Worm (Caenorhabditis elegans) whole organism, young adult: Measurements from ENCODE around the gene taf-11.3.

Experiments used
- C06A6.2 ChIP-seq: fragments of 200-800 bp; sonication (Bioruptor generic); conservative IDR thresholded peaks from 2 replicates; pipeline ENCODE4 v1.3.6; 2022; ENCODE audit warnings: missing genetic modification characterization, missing compliant biosample characterization
- F23B12.7 ChIP-seq: sonication (generic microtip); optimal IDR thresholded peaks from 2 replicates; lab custom pipeline; 2017; ENCODE audit warnings: missing genetic modification characterization, mild to moderate bottlenecking, missing compliant biosample characterization, antibody characterized with exemption, moderate library complexity; ENCODE audit not compliant: insufficient read depth
- Y79H2A.3 ChIP-seq: fragments of 200-800 bp; sonication (Bioruptor generic); conservative IDR thresholded peaks from 2 replicates; pipeline ENCODE4 v1.3.6; 2022; ENCODE audit warnings: missing genetic modification reagents, missing genetic modification characterization, missing compliant biosample characterization
- bed-1 ChIP-seq: fragments of 200-800 bp; sonication (Bioruptor generic); IDR thresholded peaks from 2 replicates; pipeline ENCODE4 v1.3.6; 2022; ENCODE audit warnings: missing genetic modification reagents, missing genetic modification characterization, missing compliant biosample characterization
- cebp-1 ChIP-seq, 2 experiments: fragments of 200-800 bp in 1 of 2; sonication (Bioruptor generic) in 1 of 2; sonication (generic microtip) in 1 of 2; IDR thresholded peaks in 1 of 2; optimal IDR thresholded peaks in 1 of 2; 2 replicates each; pipeline versions ENCODE4 v1.3.6 to Lab custom; 2017 to 2022; ENCODE audit warnings: missing compliant biosample characterization in 2 of 2, missing genetic modification characterization in 2 of 2, mild to moderate bottlenecking in 1 of 2, missing genetic modification reagents in 1 of 2, moderate library complexity in 1 of 2
- ceh-27 ChIP-seq: fragments of 200-800 bp; sonication (Bioruptor generic); optimal IDR thresholded peaks from 2 replicates; lab custom pipeline; 2018; ENCODE audit warnings: mild to moderate bottlenecking, missing genetic modification characterization, moderate library complexity, missing compliant biosample characterization
- egl-44 ChIP-seq: fragments of 200-800 bp; sonication (Bioruptor generic); IDR thresholded peaks from 2 replicates; pipeline ENCODE4 v1.3.6; 2022; ENCODE audit warnings: missing genetic modification reagents, missing genetic modification characterization, missing compliant biosample characterization
- ets-4 ChIP-seq: fragments of 200-800 bp; sonication (Bioruptor generic); optimal IDR thresholded peaks from 2 replicates; lab custom pipeline; 2018; ENCODE audit warnings: mild to moderate bottlenecking, missing genetic modification characterization, missing compliant biosample characterization
- hlh-26 ChIP-seq: fragments of 200-800 bp; sonication (Bioruptor generic); conservative IDR thresholded peaks from 2 replicates; pipeline ENCODE4 v1.3.6; 2022; ENCODE audit warnings: missing genetic modification reagents, missing genetic modification characterization, missing compliant biosample characterization
- hmg-1.2 ChIP-seq: fragments of 200-800 bp; sonication (Bioruptor generic); IDR thresholded peaks from 2 replicates; pipeline ENCODE4 v1.3.6; 2022; ENCODE audit warnings: missing genetic modification reagents, missing genetic modification characterization, missing compliant biosample characterization
- lin-54 ChIP-seq: fragments of 200-800 bp; sonication (Bioruptor generic); optimal IDR thresholded peaks from 2 replicates; lab custom pipeline; 2018; ENCODE audit warnings: mild to moderate bottlenecking, missing genetic modification characterization, missing compliant biosample characterization
- lsy-27 ChIP-seq: sonication (generic microtip); optimal IDR thresholded peaks from 2 replicates; lab custom pipeline; 2017; ENCODE audit warnings: missing genetic modification characterization, mild to moderate bottlenecking, missing compliant biosample characterization, antibody characterized with exemption, missing genotype, borderline replicate concordance; ENCODE audit not compliant: insufficient read depth
- madf-10 ChIP-seq: sonication (generic microtip); optimal IDR thresholded peaks from 2 replicates; lab custom pipeline; 2016; ENCODE audit warnings: mild to moderate bottlenecking, missing genetic modification characterization, missing compliant biosample characterization
- madf-3 ChIP-seq: fragments of 200-800 bp; sonication (Bioruptor generic); IDR thresholded peaks from 2 replicates; pipeline ENCODE4 v1.3.6; 2022; ENCODE audit warnings: missing genetic modification reagents, missing genetic modification characterization, missing compliant biosample characterization
- madf-6 ChIP-seq: fragments of 200-800 bp; sonication (Bioruptor generic); IDR thresholded peaks from 2 replicates; pipeline ENCODE4 v1.3.6; 2022; ENCODE audit warnings: missing genetic modification reagents, missing genetic modification characterization, missing compliant biosample characterization
- mcd-1 ChIP-seq: fragments of 200-800 bp; sonication (Bioruptor generic); IDR thresholded peaks from 2 replicates; pipeline ENCODE4 v1.3.6; 2022; ENCODE audit warnings: missing genetic modification reagents, missing genetic modification characterization, missing compliant biosample characterization
- mel-28 ChIP-seq: sonication (generic microtip); optimal IDR thresholded peaks from 2 replicates; lab custom pipeline; 2016; ENCODE audit warnings: borderline replicate concordance, mild to moderate bottlenecking, missing genetic modification characterization, missing compliant biosample characterization
- nfya-1 ChIP-seq: sonication (generic microtip); optimal IDR thresholded peaks from 2 replicates; lab custom pipeline; 2017; ENCODE audit warnings: antibody characterized with exemption, missing compliant biosample characterization, missing genetic modification characterization, borderline replicate concordance; ENCODE audit not compliant: insufficient read depth
- nhr-80 ChIP-seq: sonication (generic microtip); optimal IDR thresholded peaks from 2 replicates; lab custom pipeline; 2016; ENCODE audit warnings: missing genetic modification characterization, missing compliant biosample characterization
- nhr-90 ChIP-seq: sonication (generic microtip); optimal IDR thresholded peaks from 2 replicates; lab custom pipeline; 2016; ENCODE audit warnings: missing genotype, mild to moderate bottlenecking, missing genetic modification characterization, missing compliant biosample characterization
- rcor-1 ChIP-seq: fragments of 200-800 bp; sonication (Bioruptor generic); IDR thresholded peaks from 2 replicates; pipeline ENCODE4 v1.3.6; 2022; ENCODE audit warnings: missing genetic modification reagents, missing genetic modification characterization, missing compliant biosample characterization
- rec-8 ChIP-seq, 2 experiments: sonication (generic microtip); optimal IDR thresholded peaks; 2 replicates each; lab custom pipeline; 2016; ENCODE audit warnings: mild to moderate bottlenecking in 2 of 2, missing genetic modification characterization in 2 of 2, missing genetic modification reagents in 2 of 2, missing genotype in 2 of 2, missing biosample characterization in 1 of 2, missing compliant biosample characterization in 1 of 2, moderate library complexity in 1 of 2
- sdz-38 ChIP-seq: sonication (generic microtip); optimal IDR thresholded peaks from 2 replicates; lab custom pipeline; 2016; ENCODE audit warnings: missing genotype, missing genetic modification characterization, missing compliant biosample characterization
- snpc-4 ChIP-seq, 5 experiments: fragments of 150-350 bp in 1 of 5; sonication (generic microtip) in 4 of 5; optimal IDR thresholded peaks; 2 replicates each; lab custom pipeline; 2014 to 2018; ENCODE audit warnings: missing genetic modification characterization in 5 of 5, missing biosample characterization in 3 of 5, antibody characterized with exemption in 2 of 5, mild to moderate bottlenecking in 2 of 5, missing compliant biosample characterization in 2 of 5, missing genotype in 2 of 5, moderate library complexity in 2 of 5, missing genetic modification reagents in 1 of 5
- tbp1 ChIP-seq: fragments of 200-800 bp; sonication (Bioruptor generic); optimal IDR thresholded peaks from 2 replicates; lab custom pipeline; 2018; ENCODE audit warnings: mild to moderate bottlenecking, missing genetic modification characterization, missing compliant biosample characterization
- tlf-1 ChIP-seq: fragments of 200-800 bp; sonication (Bioruptor generic); optimal IDR thresholded peaks from 2 replicates; lab custom pipeline; 2018; ENCODE audit warnings: mild to moderate bottlenecking, missing genetic modification characterization, missing compliant biosample characterization
- zim-3 ChIP-seq: sonication (generic microtip); optimal IDR thresholded peaks from 2 replicates; lab custom pipeline; 2017; ENCODE audit warnings: mild to moderate bottlenecking, missing genetic modification characterization, moderate library complexity, missing compliant biosample characterization
- ztf-25 ChIP-seq: fragments of 200-800 bp; sonication (Bioruptor generic); IDR thresholded peaks from 2 replicates; pipeline ENCODE4 v1.3.6; 2022; ENCODE audit warnings: missing genetic modification reagents, missing genetic modification characterization, missing compliant biosample characterization
- ztf-3 ChIP-seq: fragments of 200-800 bp; sonication (Bioruptor generic); optimal IDR thresholded peaks from 2 replicates; lab custom pipeline; 2018; ENCODE audit warnings: mild to moderate bottlenecking, missing genetic modification characterization, missing compliant biosample characterization

taf-11.3 gene

ce11 chrIII:10533310-10533709 lies 28.3 kb upstream of the taf-11.3 start (continued):
- TF ChIP-seq hmg-1.2 (GFP tag; lab: Robert Waterston, UW) (no peak), nhr-80 (tag; lab: Kevin White, UChicago) (peak; percentile 96), nhr-90 (tag; lab: Kevin White, UChicago) (no peak), sdz-38 (no peak), egl-44 (GFP tag; lab: Robert Waterston, UW) (no peak), nfya-1 (tag; lab: Kevin White, UChicago) (no peak), madf-10 (tag; lab: Kevin White, UChicago) (peak; percentile 40)

DNA sequence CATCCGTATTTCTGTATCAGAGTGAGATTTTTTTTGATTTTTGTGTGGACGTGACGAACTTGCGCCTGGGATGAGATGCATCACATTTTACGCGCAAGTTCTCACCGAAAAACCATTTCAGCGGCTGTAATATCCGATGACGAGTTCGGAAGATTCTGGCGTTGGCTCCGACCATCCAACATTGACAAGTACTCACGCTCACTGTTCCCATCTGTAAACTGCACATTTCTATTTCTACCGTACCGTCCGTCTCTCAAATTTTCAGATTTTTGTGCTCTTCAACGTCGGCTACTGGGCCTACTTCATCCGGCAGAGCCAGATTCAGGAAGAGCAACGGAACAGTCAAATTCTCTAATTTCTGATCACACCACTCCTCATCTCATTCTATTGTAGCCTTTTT lies 22.4 kb upstream of the taf-11.3 start:
- TF ChIP-seq tlf-1 (GFP tag; lab: Kevin White, UChicago), result no peak
- 0 out of 2 replicates have a peak, but pooled peaks have one; percentile 65 for TF ChIP-seq madf-3 (GFP tag; lab: Robert Waterston, UW)

ce11 chrIII:10525927-10526326 lies 20.9 kb upstream of the taf-11.3 start:
- TF ChIP-seq bed-1 (no peak), madf-10 (tag; lab: Kevin White, UChicago) (no peak), cebp-1 (GFP tag; IDR thresholded peaks at IDR 0.05; lab: Robert Waterston, UW) (no peak), cebp-1 (tag; optimal IDR thresholded peaks at IDR 0.05; lab: Kevin White, UChicago) (peak; percentile 3)
- TF ChIP-seq, all 124 proteins: peak for 1

DNA sequence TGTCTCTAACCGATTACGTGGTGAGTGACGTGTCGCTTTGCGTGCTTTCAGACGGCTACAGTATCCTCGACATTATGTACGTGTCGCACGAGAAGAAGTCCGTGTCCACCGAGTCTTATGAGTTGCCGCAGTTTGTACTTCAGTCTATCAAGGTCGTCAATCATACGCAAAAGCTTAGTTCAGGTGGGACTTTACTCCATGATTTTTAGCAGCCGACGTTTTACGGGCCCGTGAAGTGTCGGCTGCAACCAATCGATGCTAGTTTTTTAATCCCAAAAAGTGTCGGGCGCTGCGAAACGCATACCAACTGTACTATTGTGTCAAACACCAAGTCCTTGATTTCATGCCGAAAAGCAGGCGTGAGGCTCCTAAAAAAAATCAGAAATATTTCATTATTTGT lies 19.8 kb upstream of the taf-11.3 start:
- TF ChIP-seq snpc-4 (GFP tag; optimal IDR thresholded peaks at IDR 0.05; lab: Kevin White, UChicago), result peak; percentile 21
- peak in 3 of 4 experiments; percentile 53 to 74 (median 59) for TF ChIP-seq snpc-4 (tag; optimal IDR thresholded peaks at IDR 0.05; lab: Kevin White, UChicago)
- TF ChIP-seq zim-3 (tag; lab: Kevin White, UChicago), result no peak

- TF ChIP-seq rcor-1 (GFP tag; lab: Robert Waterston, UW) (no peak), tbp1 (no peak), hlh-26 (no peak), ztf-3 (GFP tag; lab: Kevin White, UChicago) (no peak), madf-6 (GFP tag; lab: Robert Waterston, UW) (no peak), C06A6.2 (GFP tag; lab: Robert Waterston, UW) (no peak), ceh-27 (GFP tag; lab: Kevin White, UChicago) (no peak), Y79H2A.3 (no peak), lsy-27 (tag; lab: Kevin White, UChicago) (no peak), lin-54 (no peak), ztf-25 (GFP tag; lab: Robert Waterston, UW) (no peak), nfya-1 (tag; lab: Kevin White, UChicago) (no peak), F23B12.7 (tag; lab: Kevin White, UChicago) (no peak), mel-28 (tag; lab: Kevin White, UChicago) (no peak), ets-4 (GFP tag; lab: Kevin White, UChicago) (no peak), rec-8 (tag; optimal IDR thresholded peaks at IDR 0.05; lab: Kevin White, UChicago) (no peak), mcd-1 (no peak)
These were observed 18.0 kb upstream of the taf-11.3 start for ce11 chrIII:10523025-10523424.
